Worm (Caenorhabditis elegans): ENCODE measurements around the gene unc-98.

DNA sequence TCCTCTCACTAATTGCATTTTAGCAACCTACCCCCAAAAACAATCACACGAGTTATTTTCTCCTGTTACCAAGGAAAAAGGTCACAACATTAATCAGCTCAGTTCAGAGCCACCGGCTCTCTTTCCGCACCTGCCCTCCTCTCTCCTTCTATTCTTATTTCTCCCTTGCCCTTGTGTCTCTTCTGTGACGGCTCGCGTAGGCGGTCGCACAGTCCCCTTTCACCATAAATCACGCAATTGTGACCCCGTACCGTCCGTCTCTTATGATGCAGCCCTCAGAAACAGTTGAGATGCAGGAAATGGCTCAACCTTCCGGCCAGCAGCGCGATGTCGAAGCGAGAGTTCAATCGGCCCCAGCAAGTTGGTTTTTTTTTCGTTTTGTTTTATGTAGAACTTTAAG lies 10.8 kb downstream of the unc-98 start, which contains the start of gene sto-1:
- TF ChIP-seq Y116A8C.19 (tag; optimal IDR thresholded peaks at IDR 0.05; ENCODE audit: borderline replicate concordance) (no peak), grh-1 (GFP tag; IDR thresholded peaks at IDR 0.05) (no peak), elt-2 (tag; optimal IDR thresholded peaks at IDR 0.05) (no peak)

Data from whole organism, L1 larva.